Fruit fly (Drosophila melanogaster): ENCODE measurements around the gene CG3397.
"Not testable (repeated sequence)": the region's sequence is repeated elsewhere in the genome, so short reads cannot be mapped to it uniquely, and the experiment has no call there.

CG3397 gene

DNA sequence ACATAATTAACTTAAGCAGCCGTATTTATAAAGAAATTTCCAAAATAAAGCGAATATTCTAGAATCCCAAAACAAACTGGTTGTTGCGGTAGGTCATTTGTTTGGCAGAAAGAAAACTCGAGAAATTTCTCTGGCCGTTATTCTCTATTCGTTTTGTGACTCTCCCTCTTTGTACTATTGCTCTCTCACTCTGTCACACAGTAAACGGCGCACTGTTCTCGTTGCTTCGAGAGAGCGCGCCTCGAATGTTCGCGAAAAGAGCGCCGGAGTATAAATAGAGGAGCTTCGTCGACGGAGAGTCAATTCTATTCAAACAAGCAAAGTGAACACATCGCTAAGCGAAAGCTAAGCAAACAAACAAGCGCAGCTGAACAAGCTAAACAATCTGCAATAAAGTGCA lies 26.1 kb downstream of the CG3397 start, which contains the start of gene Hsp70Ab:
Hsp70Ab (plus strand) TSS at position 301 of the 400 bp plus-strand sequence.
- 0 out of 2 replicates have a peak, but pooled peaks have one; percentile 14 for TF ChIP-seq onecut (GFP tag; IDR thresholded peaks at IDR 0.05)

DNA sequence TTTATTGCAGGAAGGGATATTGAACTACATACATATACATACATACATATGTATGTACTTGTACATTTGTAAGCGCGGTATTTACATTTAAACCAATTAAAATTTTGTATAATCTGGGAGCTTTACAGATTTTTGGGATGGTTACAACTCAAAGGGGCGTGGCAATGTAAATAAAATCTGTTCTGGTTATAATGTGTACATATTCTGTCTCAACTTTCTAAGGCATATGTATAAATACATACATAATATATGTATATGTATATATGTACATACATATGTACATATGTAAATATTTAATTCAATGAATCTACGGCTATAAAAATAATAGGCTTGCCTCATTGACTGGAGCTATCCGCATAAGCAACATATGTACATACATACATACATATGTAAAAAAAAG lies 27.0 kb downstream of the CG3397 start:
- TF ChIP-seq Asciz (GFP tag; optimal IDR thresholded peaks at IDR 0.05) (no peak), stwl (tag; optimal IDR thresholded peaks at IDR 0.05) (peak; percentile 64), trem (tag; optimal IDR thresholded peaks at IDR 0.05) (peak; percentile 95), dysf (GFP tag; IDR thresholded peaks at IDR 0.05) (no peak), cas (GFP tag; IDR thresholded peaks at IDR 0.05) (no peak), CG6854 (GFP tag; optimal IDR thresholded peaks at IDR 0.05) (no peak), ac (GFP tag; optimal IDR thresholded peaks at IDR 0.05) (no peak), ci (GFP tag; IDR thresholded peaks at IDR 0.05) (no peak), Pdp1 (GFP tag; optimal IDR thresholded peaks at IDR 0.05) (no peak), zen (tag; optimal IDR thresholded peaks at IDR 0.05) (no peak), unpg (GFP tag; optimal IDR thresholded peaks at IDR 0.05) (no peak)

DNA sequence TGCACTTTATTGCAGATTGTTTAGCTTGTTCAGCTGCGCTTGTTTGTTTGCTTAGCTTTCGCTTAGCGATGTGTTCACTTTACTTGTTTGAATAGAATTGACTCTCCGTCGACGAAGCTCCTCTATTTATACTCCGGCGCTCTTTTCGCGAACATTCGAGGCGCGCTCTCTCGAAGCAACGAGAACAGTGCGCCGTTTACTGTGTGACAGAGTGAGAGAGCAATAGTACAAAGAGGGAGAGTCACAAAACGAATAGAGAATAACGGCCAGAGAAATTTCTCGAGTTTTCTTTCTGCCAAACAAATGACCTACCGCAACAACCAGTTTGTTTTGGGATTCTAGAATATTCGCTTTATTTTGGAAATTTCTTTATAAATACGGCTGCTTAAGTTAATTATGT lies 27.9 kb downstream of the CG3397 start, which contains the start of gene Hsp70Aa:
Hsp70Aa (minus strand) TSS at position 101 of the 400 bp plus-strand sequence.
- TF ChIP-seq p53 (GFP tag; optimal IDR thresholded peaks at IDR 0.05); CG2678 (tag; optimal IDR thresholded peaks at IDR 0.05); CG8765 (GFP tag; IDR thresholded peaks at IDR 0.05): not testable (repeated sequence)

DNA sequence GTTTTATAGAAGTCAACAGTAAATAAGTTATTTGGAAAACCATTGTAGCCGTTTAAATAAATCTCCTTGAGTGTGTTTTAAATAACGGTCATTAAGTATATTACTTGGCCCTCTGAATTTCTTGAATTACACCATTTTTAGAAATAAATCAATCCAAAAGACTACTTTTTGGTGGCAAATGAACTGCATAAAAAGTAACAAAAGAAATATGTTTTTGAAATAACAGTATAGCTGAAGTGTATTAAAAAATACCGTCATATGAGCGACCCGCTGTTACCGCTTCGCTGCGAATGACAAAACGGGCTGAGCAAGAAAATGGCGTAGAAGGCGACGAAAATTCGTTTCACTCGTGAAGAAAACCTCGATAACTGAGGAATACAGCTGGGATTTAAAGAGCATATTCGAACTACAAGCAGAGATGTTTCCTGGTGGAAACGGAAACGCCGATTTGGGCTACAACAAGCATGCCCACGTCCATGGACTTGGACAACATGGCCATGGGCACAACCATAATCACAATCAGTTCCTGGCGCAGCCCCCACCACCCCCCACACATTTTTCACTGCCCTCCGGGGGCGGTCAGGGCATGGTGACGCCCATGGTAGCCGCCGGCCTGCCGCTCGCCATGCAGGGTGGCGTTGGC lies 34.8 kb downstream of the CG3397 start, which contains the start of gene CG31211:
CG31211 (plus strand) TSS at position 294 of the 643 bp plus-strand sequence.
- TF ChIP-seq CG32532 (GFP tag; IDR thresholded peaks at IDR 0.05) (no peak), MESR4 (GFP tag; optimal IDR thresholded peaks at IDR 0.05) (peak; percentile 96), Lpt (GFP tag; optimal IDR thresholded peaks at IDR 0.05) (no peak), Meics (GFP tag; optimal IDR thresholded peaks at IDR 0.05) (no peak), Dfd (GFP tag; optimal IDR thresholded peaks at IDR 0.05) (no peak), tap (tag; optimal IDR thresholded peaks at IDR 0.05) (no peak), CG13894 (tag; optimal IDR thresholded peaks at IDR 0.05) (no peak), CG15073 (GFP tag; optimal IDR thresholded peaks at IDR 0.05) (no peak), CG18476 (GFP tag; optimal IDR thresholded peaks at IDR 0.05) (no peak), CG10147 (GFP tag; optimal IDR thresholded peaks at IDR 0.05) (no peak), shn (GFP tag; optimal IDR thresholded peaks at IDR 0.05) (no peak), Elba2 (GFP tag; optimal IDR thresholded peaks at IDR 0.05) (no peak), hth (optimal IDR thresholded peaks at IDR 0.05) (no peak), sima (GFP tag; optimal IDR thresholded peaks at IDR 0.05) (no peak), CG18011 (GFP tag; optimal IDR thresholded peaks at IDR 0.05) (no peak), Sry-δ (GFP tag; optimal IDR thresholded peaks at IDR 0.05) (no peak), dpn (GFP tag; optimal IDR thresholded peaks at IDR 0.05) (peak in 1 of 2 experiments; percentile 7), Hr39 (optimal IDR thresholded peaks at IDR 0.05) (no peak), dmrt11E (tag; optimal IDR thresholded peaks at IDR 0.05) (no peak), nmo (GFP tag; optimal IDR thresholded peaks at IDR 0.05) (no peak), CG15479 (GFP tag; optimal IDR thresholded peaks at IDR 0.05) (no peak), scrt (GFP tag; optimal IDR thresholded peaks at IDR 0.05) (no peak), nau (GFP tag; optimal IDR thresholded peaks at IDR 0.05) (no peak), sd (tag; optimal IDR thresholded peaks at IDR 0.05) (no peak), CG10267 (tag; optimal IDR thresholded peaks at IDR 0.05) (peak; percentile 44), fu2 (GFP tag; optimal IDR thresholded peaks at IDR 0.05) (no peak), CG12659 (GFP tag; optimal IDR thresholded peaks at IDR 0.05) (peak; percentile 63), dmrt99B (tag; optimal IDR thresholded peaks at IDR 0.05) (no peak), vnd (GFP tag; IDR thresholded peaks at IDR 0.05; ENCODE audit: partially characterized antibody) (no peak), CG4617 (GFP tag; optimal IDR thresholded peaks at IDR 0.05; ENCODE audit: borderline replicate concordance) (peak; percentile 70)
